Fruit fly (Drosophila melanogaster): ENCODE data around the gene CG9147.

Gene CG9147

dm6 chr2L:6088371-6089365 lies 22.9 kb downstream of the CG9147 start (continued):
- TF ChIP-seq CG10654 (GFP tag; optimal IDR thresholded peaks at IDR 0.05) (no peak), sr (GFP tag; IDR thresholded peaks at IDR 0.05) (peak; percentile 95), Hr78 (GFP tag; optimal IDR thresholded peaks at IDR 0.05) (peak in 1 of 2 experiments; percentile 82), CG13287 (GFP tag; IDR thresholded peaks at IDR 0.05; ENCODE audit: partially characterized antibody) (peak; percentile 64; the same call in 1 of the 2 replicates), zfh2 (GFP tag; optimal IDR thresholded peaks at IDR 0.05) (peak; percentile 42), CG17612 (GFP tag; IDR thresholded peaks at IDR 0.05) (no peak), Gsc (GFP tag; IDR thresholded peaks at IDR 0.05) (no peak), Awh (GFP tag; IDR thresholded peaks at IDR 0.05) (peak; percentile 55; the same call in 1 of the 2 replicates), croc (GFP tag; conservative IDR thresholded peaks at IDR 0.05) (no peak), GATAe (GFP tag; conservative IDR thresholded peaks at IDR 0.05) (peak; percentile 66; the same call in 1 of the 2 replicates), row (GFP tag; IDR thresholded peaks at IDR 0.05) (peak; percentile 14; the same call in 2 of the 3 replicates), Sin3A (optimal IDR thresholded peaks at IDR 0.05) (no peak), gsb-n (tag; optimal IDR thresholded peaks at IDR 0.05) (no peak), E2f1 (GFP tag; IDR thresholded peaks at IDR 0.05) (no peak), hkb (optimal IDR thresholded peaks at IDR 0.05) (no peak), hkb (GFP tag; IDR thresholded peaks at IDR 0.05) (0 out of 2 replicates have a peak, but pooled peaks have one; percentile 11), CG3407 (GFP tag; optimal IDR thresholded peaks at IDR 0.05) (no peak), Trl (optimal IDR thresholded peaks at IDR 0.05) (peak; percentile 75 to 81), Trl (GFP tag; optimal IDR thresholded peaks at IDR 0.05) (peak; percentile 42), jing (GFP tag; optimal IDR thresholded peaks at IDR 0.05) (no peak), vvl (GFP tag; IDR thresholded peaks at IDR 0.05) (peak; percentile 61), exex (tag; optimal IDR thresholded peaks at IDR 0.05) (peak; percentile 6), CG15269 (tag; optimal IDR thresholded peaks at IDR 0.05) (no peak), oc (tag; optimal IDR thresholded peaks at IDR 0.05) (peak; percentile 68), tgo (GFP tag; IDR thresholded peaks at IDR 0.05) (no peak), CG12155 (GFP tag; optimal IDR thresholded peaks at IDR 0.05) (peak; percentile 100), abd-A (tag; optimal IDR thresholded peaks at IDR 0.05) (peak; percentile 95), ATbp (GFP tag; optimal IDR thresholded peaks at IDR 0.05) (no peak), Vsx1 (GFP tag; optimal IDR thresholded peaks at IDR 0.05) (peak; percentile 25), crp (GFP tag; optimal IDR thresholded peaks at IDR 0.05) (peak in 1 of 2 experiments; percentile 1), Atf3 (GFP tag; optimal IDR thresholded peaks at IDR 0.05) (peak; percentile 11), pros (GFP tag; optimal IDR thresholded peaks at IDR 0.05) (peak; percentile 99), CG6854 (GFP tag; optimal IDR thresholded peaks at IDR 0.05) (no peak), CG30431 (GFP tag; optimal IDR thresholded peaks at IDR 0.05) (no peak), zf30C (GFP tag; optimal IDR thresholded peaks at IDR 0.05) (peak; percentile 29), seq (GFP tag; IDR thresholded peaks at IDR 0.05) (peak; percentile 62; the same call in 1 of the 2 replicates), CG11696 (GFP tag; IDR thresholded peaks at IDR 0.05) (peak; percentile 40; the same call in 1 of the 2 replicates), CG1832 (GFP tag; optimal IDR thresholded peaks at IDR 0.05) (no peak), CG16813 (GFP tag; IDR thresholded peaks at IDR 0.05; ENCODE audit: partially characterized antibody) (peak; percentile 44; the same call in 1 of the 3 replicates), repo (GFP tag; optimal IDR thresholded peaks at IDR 0.05) (peak; percentile 40), B-H2 (GFP tag; optimal IDR thresholded peaks at IDR 0.05) (peak; percentile 60), Atf-2 (GFP tag; optimal IDR thresholded peaks at IDR 0.05) (no peak), CG9727 (GFP tag; optimal IDR thresholded peaks at IDR 0.05) (peak; percentile 25), tx (GFP tag; optimal IDR thresholded peaks at IDR 0.05) (no peak), chinmo (GFP tag; IDR thresholded peaks at IDR 0.05; ENCODE audit: partially characterized antibody) (peak; percentile 100), mld (GFP tag; IDR thresholded peaks at IDR 0.05; ENCODE audit: partially characterized antibody) (no peak), knrl (GFP tag; IDR thresholded peaks at IDR 0.05; ENCODE audit: partially characterized antibody) (peak; percentile 50; the same call in 2 of the 3 replicates), CG17568 (GFP tag; optimal IDR thresholded peaks at IDR 0.05) (peak; percentile 51)

All from whole organism, embryonic.